Worm (Caenorhabditis elegans) whole organism, young adult: ENCODE data around the gene dnc-4.

ENCODE experiments used
- ceh-79 ChIP-seq: sonication (generic microtip); optimal IDR thresholded peaks from 2 replicates; lab custom pipeline; 2017; ENCODE audit warnings: mild to moderate bottlenecking, missing genetic modification characterization, missing compliant biosample characterization
- dpl-1 ChIP-seq: fragments of 150-350 bp; optimal IDR thresholded peaks from 2 replicates; lab custom pipeline; 2014; ENCODE audit warnings: missing biosample characterization, missing genetic modification reagents, missing genetic modification characterization
- lin-40 ChIP-seq: sonication (generic microtip); optimal IDR thresholded peaks from 2 replicates; lab custom pipeline; 2016; ENCODE audit warnings: missing genetic modification characterization, mild to moderate bottlenecking, missing compliant biosample characterization, missing genotype, missing genetic modification reagents
- nfyb-1 ChIP-seq: fragments of 200-800 bp; sonication (Bioruptor generic); IDR thresholded peaks from 2 replicates; pipeline ENCODE4 v1.3.6; 2022; ENCODE audit warnings: missing genetic modification reagents, missing genetic modification characterization, missing compliant biosample characterization
- pbrm-1 ChIP-seq: fragments of 200-800 bp; sonication (Bioruptor generic); IDR thresholded peaks from 2 replicates; pipeline ENCODE4 v1.3.6; 2022; ENCODE audit warnings: missing genetic modification reagents, missing genetic modification characterization, missing compliant biosample characterization
- repo-1 ChIP-seq: sonication (generic microtip); optimal IDR thresholded peaks from 2 replicates; lab custom pipeline; 2017; ENCODE audit warnings: mild to moderate bottlenecking, missing genetic modification characterization, missing compliant biosample characterization
- tlf-1 ChIP-seq: fragments of 200-800 bp; sonication (Bioruptor generic); optimal IDR thresholded peaks from 2 replicates; lab custom pipeline; 2018; ENCODE audit warnings: mild to moderate bottlenecking, missing genetic modification characterization, missing compliant biosample characterization
- unc-130 ChIP-seq: sonication (generic microtip); optimal IDR thresholded peaks from 2 replicates; lab custom pipeline; 2016; ENCODE audit warnings: missing genetic modification reagents, missing genetic modification characterization, missing compliant biosample characterization
- unc-62 ChIP-seq: fragments of 150-350 bp; optimal IDR thresholded peaks from 2 replicates; lab custom pipeline; 2014; ENCODE audit warnings: missing biosample characterization, missing genetic modification reagents, missing genetic modification characterization

DNA sequence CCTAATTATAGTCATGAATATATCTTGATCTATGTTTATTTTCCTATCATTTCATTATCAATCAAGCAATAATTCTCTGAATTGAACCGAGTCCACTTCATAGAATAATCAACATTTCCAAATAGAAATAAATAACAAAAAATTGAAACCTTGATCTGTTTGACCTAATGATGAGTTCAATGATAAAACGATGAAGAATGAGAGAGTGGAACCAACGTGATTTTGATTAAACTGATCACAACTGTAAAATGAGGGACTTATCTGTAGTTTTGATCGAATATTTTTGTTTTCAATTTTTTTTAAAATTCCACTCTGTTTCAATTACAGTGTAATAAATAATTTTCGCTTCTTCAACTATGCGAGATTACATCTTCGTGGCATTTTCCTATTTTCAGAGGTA, 23.3 kb upstream of the dnc-4 start:
- no peak for TF ChIP-seq unc-130 (GFP tag; lab: Kevin White, UChicago)
- TF ChIP-seq repo-1 (tag; lab: Kevin White, UChicago), result no peak
- TF ChIP-seq pbrm-1 (GFP tag; lab: Robert Waterston, UW), result no peak
- TF ChIP-seq lin-40 (tag; lab: Kevin White, UChicago), result no peak
- TF ChIP-seq ceh-79 (tag; lab: Kevin White, UChicago), result no peak
- no peak for TF ChIP-seq unc-62 (GFP tag; lab: Kevin White, UChicago)
- no peak for TF ChIP-seq nfyb-1 (GFP tag; lab: Robert Waterston, UW)
- TF ChIP-seq dpl-1 (GFP tag; lab: Kevin White, UChicago), result no peak
- TF ChIP-seq tlf-1 (GFP tag; lab: Kevin White, UChicago), result no peak
